Fruit fly (Drosophila melanogaster) whole organism, embryonic: ENCODE measurements around the gene mldr.

Experiments
- Abd-B ChIP-seq: fragments of 200-800 bp; sonication (Bioruptor generic); optimal IDR thresholded peaks from 2 replicates; lab custom pipeline; 2018; ENCODE audit warnings: missing biosample characterization, mild to moderate bottlenecking, missing genetic modification characterization, moderate library complexity
- Bgb ChIP-seq: fragments of 200-800 bp; sonication (Bioruptor generic); IDR thresholded peaks from 2 replicates; pipeline ENCODE4 v1.3.6; 2022; ENCODE audit warnings: missing biosample characterization, missing genetic modification characterization; ENCODE audit not compliant: partially characterized antibody
- BtbVII ChIP-seq: fragments of 200-800 bp; sonication (Bioruptor generic); optimal IDR thresholded peaks from 3 replicates; lab custom pipeline; 2017; ENCODE audit warnings: missing biosample characterization, mild to moderate bottlenecking, missing genetic modification characterization
- CG10543 ChIP-seq: fragments of 200-800 bp; sonication (Bioruptor generic); optimal IDR thresholded peaks from 3 replicates; lab custom pipeline; 2017; ENCODE audit warnings: missing biosample characterization, mild to moderate bottlenecking, missing genetic modification characterization, moderate library complexity
- CG12155 ChIP-seq: fragments of 200-800 bp; sonication (Bioruptor generic); optimal IDR thresholded peaks from 3 replicates; lab custom pipeline; 2016; ENCODE audit warnings: missing biosample characterization, missing genetic modification characterization
- CG14050 ChIP-seq: fragments of 200-800 bp; sonication (Bioruptor generic); IDR thresholded peaks from 3 replicates; pipeline ENCODE4 v1.3.6; 2022; ENCODE audit warnings: missing biosample characterization, missing genetic modification characterization
- CG15479 ChIP-seq: fragments of 200-800 bp; sonication (Bioruptor generic); optimal IDR thresholded peaks from 3 replicates; lab custom pipeline; 2019; ENCODE audit warnings: missing biosample characterization, mild to moderate bottlenecking, missing genetic modification characterization, moderate library complexity
- CG15514 ChIP-seq: fragments of 200-800 bp; sonication (Bioruptor generic); optimal IDR thresholded peaks from 3 replicates; lab custom pipeline; 2017; ENCODE audit warnings: missing biosample characterization, missing genetic modification characterization, mild to moderate bottlenecking, moderate library complexity, missing genetic modification reagents
- CG16863 ChIP-seq: fragments of 200-800 bp; sonication (Bioruptor generic); optimal IDR thresholded peaks from 3 replicates; lab custom pipeline; 2016; ENCODE audit warnings: missing biosample characterization, missing genetic modification characterization
- CG17829 ChIP-seq: fragments of 200-800 bp; optimal IDR thresholded peaks from 2 replicates; lab custom pipeline; 2019; ENCODE audit warnings: missing biosample characterization, mild to moderate bottlenecking, missing genetic modification characterization, moderate library complexity
- CG17912 ChIP-seq: fragments of 200-800 bp; sonication (Bioruptor generic); optimal IDR thresholded peaks from 2 replicates; lab custom pipeline; 2018; ENCODE audit warnings: missing biosample characterization, mild to moderate bottlenecking, missing genetic modification characterization
- CG1832 ChIP-seq: fragments of 200-800 bp; sonication (Bioruptor generic); optimal IDR thresholded peaks from 2 replicates; lab custom pipeline; 2017; ENCODE audit warnings: missing biosample characterization, mild to moderate bottlenecking, missing genetic modification characterization, inconsistent platforms
- CG2889 ChIP-seq: fragments of 200-800 bp; sonication (Bioruptor generic); IDR thresholded peaks from 3 replicates; pipeline ENCODE4 v1.3.6; 2022; ENCODE audit warnings: missing biosample characterization, missing genetic modification characterization
- CG30403 ChIP-seq: fragments of 200-800 bp; sonication (Bioruptor generic); optimal IDR thresholded peaks from 3 replicates; lab custom pipeline; 2016; ENCODE audit warnings: missing biosample characterization, missing genetic modification characterization
- CG32532 ChIP-seq: fragments of 200-800 bp; sonication (Bioruptor generic); IDR thresholded peaks from 2 replicates; pipeline ENCODE4 v1.3.6; 2022; ENCODE audit warnings: missing biosample characterization, missing genetic modification characterization
- CG4404 ChIP-seq: fragments of 200-800 bp; sonication (Bioruptor generic); IDR thresholded peaks from 2 replicates; pipeline ENCODE4 v1.3.6; 2022; ENCODE audit warnings: missing biosample characterization, missing genetic modification characterization
- CG4730 ChIP-seq: fragments of 200-800 bp; sonication (Bioruptor generic); IDR thresholded peaks from 2 replicates; pipeline ENCODE4 v1.3.6; 2022; ENCODE audit warnings: missing biosample characterization, missing genetic modification characterization
- CG6654 ChIP-seq: fragments of 200-800 bp; sonication (Bioruptor generic); optimal IDR thresholded peaks from 2 replicates; lab custom pipeline; 2017; ENCODE audit warnings: missing biosample characterization, mild to moderate bottlenecking, missing genetic modification characterization
- CG8281 ChIP-seq: fragments of 200-800 bp; sonication (Bioruptor generic); optimal IDR thresholded peaks from 2 replicates; lab custom pipeline; 2018; ENCODE audit warnings: missing biosample characterization, mild to moderate bottlenecking, missing genetic modification characterization, moderate library complexity
- CG8924 ChIP-seq: fragments of 200-800 bp; optimal IDR thresholded peaks from 3 replicates; lab custom pipeline; 2019; ENCODE audit warnings: missing biosample characterization, mild to moderate bottlenecking, missing genetic modification characterization, moderate library complexity
- CG9727 ChIP-seq: fragments of 200-800 bp; sonication (Bioruptor generic); optimal IDR thresholded peaks from 3 replicates; lab custom pipeline; 2017; ENCODE audit warnings: missing biosample characterization, mild to moderate bottlenecking, missing genetic modification characterization
- CG9932 ChIP-seq: fragments of 200-800 bp; sonication (Bioruptor generic); IDR thresholded peaks from 2 replicates; pipeline ENCODE4 v1.3.6; 2022; ENCODE audit warnings: missing biosample characterization, missing genetic modification characterization
- E2f1 ChIP-seq: fragments of 200-800 bp; sonication (Bioruptor generic); IDR thresholded peaks from 2 replicates; pipeline ENCODE4 v1.3.6; 2022; ENCODE audit warnings: missing biosample characterization, missing genetic modification characterization
- HLH54F ChIP-seq: fragments of 200-800 bp; sonication (Bioruptor generic); optimal IDR thresholded peaks from 3 replicates; lab custom pipeline; 2016; ENCODE audit warnings: missing biosample characterization, missing genetic modification characterization
- Xrp1 ChIP-seq: fragments of 200-800 bp; sonication (Bioruptor generic); IDR thresholded peaks from 2 replicates; pipeline ENCODE4 v1.3.6; 2022; ENCODE audit warnings: missing biosample characterization, missing genetic modification characterization
- ac ChIP-seq: fragments of 200-800 bp; sonication (Bioruptor generic); optimal IDR thresholded peaks from 3 replicates; lab custom pipeline; 2017; ENCODE audit warnings: missing biosample characterization, mild to moderate bottlenecking, missing genetic modification characterization
- al ChIP-seq: fragments of 200-800 bp; sonication (Bioruptor generic); IDR thresholded peaks from 2 replicates; pipeline ENCODE4 v1.3.6; 2022; ENCODE audit warnings: missing biosample characterization, missing genetic modification characterization
- aop ChIP-seq: fragments of 200-800 bp; sonication (Bioruptor generic); IDR thresholded peaks from 2 replicates; pipeline ENCODE4 v1.3.6; 2022; ENCODE audit warnings: missing biosample characterization, missing genetic modification characterization
- ase ChIP-seq: fragments of 200-800 bp; sonication (Bioruptor generic); IDR thresholded peaks from 3 replicates; pipeline ENCODE4 v1.3.6; 2022; ENCODE audit warnings: missing biosample characterization, missing genetic modification characterization
- bsh ChIP-seq, 2 experiments: fragments of 200-800 bp; sonication (Bioruptor generic); optimal IDR thresholded peaks; 2 replicates each; lab custom pipeline; 2017 to 2018; ENCODE audit warnings: mild to moderate bottlenecking in 2 of 2, missing biosample characterization in 2 of 2, missing genetic modification characterization in 2 of 2, moderate library complexity in 1 of 2
- danr ChIP-seq: fragments of 200-800 bp; sonication (Bioruptor generic); IDR thresholded peaks from 2 replicates; pipeline ENCODE4 v1.3.6; 2022; ENCODE audit warnings: missing biosample characterization, missing genetic modification characterization
- dimm ChIP-seq: fragments of 200-800 bp; sonication (Bioruptor generic); IDR thresholded peaks from 2 replicates; pipeline ENCODE4 v1.3.6; 2022; ENCODE audit warnings: missing biosample characterization, missing genetic modification characterization
- dmrt11E ChIP-seq: fragments of 200-800 bp; sonication (Bioruptor generic); optimal IDR thresholded peaks from 3 replicates; lab custom pipeline; 2018; ENCODE audit warnings: missing biosample characterization, mild to moderate bottlenecking, missing genetic modification characterization, moderate library complexity
- dmrt99B ChIP-seq: fragments of 200-800 bp; sonication (Bioruptor generic); optimal IDR thresholded peaks from 2 replicates; lab custom pipeline; 2018; ENCODE audit warnings: missing biosample characterization, mild to moderate bottlenecking, missing genetic modification characterization, moderate library complexity
- gem ChIP-seq: fragments of 200-800 bp; sonication (Bioruptor generic); optimal IDR thresholded peaks from 2 replicates; lab custom pipeline; 2019; ENCODE audit warnings: missing biosample characterization, mild to moderate bottlenecking, missing genetic modification characterization, moderate library complexity
- grn ChIP-seq: fragments of 200-800 bp; sonication (Bioruptor generic); optimal IDR thresholded peaks from 3 replicates; lab custom pipeline; 2017; ENCODE audit warnings: missing biosample characterization, missing genetic modification characterization
- mirr ChIP-seq: fragments of 200-800 bp; sonication (Bioruptor generic); optimal IDR thresholded peaks from 3 replicates; lab custom pipeline; 2018; ENCODE audit warnings: missing biosample characterization, mild to moderate bottlenecking, missing genetic modification characterization
- mld ChIP-seq: fragments of 200-800 bp; sonication (Bioruptor generic); IDR thresholded peaks from 3 replicates; pipeline ENCODE4 v1.3.6; 2022; ENCODE audit warnings: missing biosample characterization, missing genetic modification characterization; ENCODE audit not compliant: partially characterized antibody
- oc ChIP-seq: fragments of 200-800 bp; sonication (Bioruptor generic); optimal IDR thresholded peaks from 2 replicates; lab custom pipeline; 2018; ENCODE audit warnings: missing biosample characterization, mild to moderate bottlenecking, missing genetic modification characterization, moderate library complexity
- p53 ChIP-seq: fragments of 200-800 bp; sonication (Bioruptor generic); optimal IDR thresholded peaks from 2 replicates; lab custom pipeline; 2016; ENCODE audit warnings: missing biosample characterization, missing genetic modification characterization
- peb ChIP-seq: fragments of 200-800 bp; sonication (Bioruptor generic); IDR thresholded peaks from 2 replicates; pipeline ENCODE4 v1.3.6; 2022; ENCODE audit warnings: missing biosample characterization, missing genetic modification characterization
- prd ChIP-seq, 3 experiments: fragments of >200 bp in 2 of 3; fragments of 200-800 bp in 1 of 3; sonication (Bioruptor generic) in 1 of 3; optimal IDR thresholded peaks in 2 of 3; IDR thresholded peaks in 1 of 3; 2 replicates in 2 of 3; 3 replicates in 1 of 3; pipeline versions ENCODE4 v1.3.6 to Lab custom; 2017 to 2022; ENCODE audit warnings: missing biosample characterization in 1 of 3, missing genetic modification characterization in 1 of 3
- repo ChIP-seq: fragments of 200-800 bp; sonication (Bioruptor generic); optimal IDR thresholded peaks from 2 replicates; lab custom pipeline; 2016; ENCODE audit warnings: missing biosample characterization, missing genetic modification characterization
- rib ChIP-seq: fragments of 200-800 bp; sonication (Bioruptor generic); IDR thresholded peaks from 2 replicates; pipeline ENCODE4 v1.3.6; 2022; ENCODE audit warnings: missing biosample characterization, missing genetic modification characterization
- salm ChIP-seq: fragments of 200-800 bp; sonication (Bioruptor generic); optimal IDR thresholded peaks from 2 replicates; lab custom pipeline; 2018; ENCODE audit warnings: missing biosample characterization, mild to moderate bottlenecking, missing genetic modification characterization
- scrt ChIP-seq: fragments of 200-800 bp; sonication (Bioruptor generic); optimal IDR thresholded peaks from 2 replicates; lab custom pipeline; 2018; ENCODE audit warnings: missing biosample characterization, mild to moderate bottlenecking, missing genetic modification characterization, moderate library complexity
- slbo ChIP-seq: fragments of 200-800 bp; sonication (Bioruptor generic); IDR thresholded peaks from 2 replicates; pipeline ENCODE4 v1.3.6; 2022; ENCODE audit warnings: missing biosample characterization, missing genetic modification characterization
- sob ChIP-seq: fragments of 200-800 bp; sonication (Bioruptor generic); IDR thresholded peaks from 2 replicates; pipeline ENCODE4 v1.3.6; 2022; ENCODE audit warnings: missing biosample characterization, missing genetic modification characterization
- vvl ChIP-seq: fragments of 200-800 bp; sonication (Bioruptor generic); IDR thresholded peaks from 2 replicates; pipeline ENCODE4 v1.3.6; 2022; ENCODE audit warnings: missing biosample characterization, missing genetic modification characterization

The mldr gene

dm6 chrX:6263614-6264130 is 27.4 kb upstream of the mldr start (continued):
- TF ChIP-seq ac (GFP tag; lab: Kevin White, UChicago) (no peak), peb (GFP tag; lab: Robert Waterston, UW) (0 out of 2 replicates have a peak, but pooled peaks have one; percentile 15), CG8924 (tag; lab: Kevin White, UChicago) (peak; percentile 79), al (GFP tag; lab: Robert Waterston, UW) (peak; percentile 54; the same call in 1 of the 2 replicates), CG16863 (GFP tag; lab: Kevin White, UChicago) (peak; percentile 35), CG15514 (GFP tag; lab: Kevin White, UChicago) (peak; percentile 72), CG32532 (peak; percentile 71), p53 (GFP tag; lab: Kevin White, UChicago) (no peak), ase (peak; percentile 45; the same call in 1 of the 3 replicates), CG12155 (GFP tag; lab: Kevin White, UChicago) (peak; percentile 50), dmrt11E (tag; lab: Kevin White, UChicago) (peak; percentile 1), CG2889 (GFP tag; lab: Robert Waterston, UW) (no peak), salm (peak; percentile 66), danr (GFP tag; lab: Robert Waterston, UW) (peak; percentile 59; the same call in 1 of the 2 replicates), slbo (peak; percentile 77), CG4730 (peak; percentile 49; the same call in 1 of the 2 replicates), CG15479 (GFP tag; lab: Kevin White, UChicago) (no peak), dimm (GFP tag; lab: Robert Waterston, UW) (no peak), CG9727 (GFP tag; lab: Kevin White, UChicago) (peak; percentile 81), CG6654 (GFP tag; lab: Kevin White, UChicago) (peak; percentile 59), CG9932 (GFP tag; lab: Robert Waterston, UW) (peak; percentile 48; the same call in 1 of the 2 replicates), CG14050 (GFP tag; lab: Robert Waterston, UW) (peak; percentile 24; the same call in 2 of the 3 replicates), Abd-B (GFP tag; lab: Kevin White, UChicago) (peak; percentile 66), rib (GFP tag; lab: Robert Waterston, UW) (peak; percentile 48; the same call in 1 of the 2 replicates), CG10543 (GFP tag; lab: Kevin White, UChicago) (peak; percentile 86), CG17829 (tag; lab: Kevin White, UChicago) (peak; percentile 71), prd (optimal IDR thresholded peaks at IDR 0.05; lab: Kevin White, UChicago) (no peak), prd (GFP tag; IDR thresholded peaks at IDR 0.05; lab: Robert Waterston, UW) (peak; percentile 71), grn (GFP tag; lab: Kevin White, UChicago) (peak; percentile 49), Bgb (GFP tag; lab: Robert Waterston, UW) (no peak), dmrt99B (tag; lab: Kevin White, UChicago) (peak; percentile 89), CG4404 (GFP tag; lab: Robert Waterston, UW) (0 out of 2 replicates have a peak, but pooled peaks have one; percentile 12), repo (GFP tag; lab: Kevin White, UChicago) (no peak), aop (no peak), bsh (GFP tag; optimal IDR thresholded peaks at IDR 0.05; lab: Kevin White, UChicago) (peak in 1 of 2 experiments; percentile 60), E2f1 (GFP tag; lab: Robert Waterston, UW) (no peak), mirr (GFP tag; lab: Kevin White, UChicago) (peak; percentile 84), CG17912 (GFP tag; lab: Kevin White, UChicago) (no peak), oc (tag; lab: Kevin White, UChicago) (peak; percentile 27), sob (GFP tag; lab: Robert Waterston, UW) (peak; percentile 64), vvl (GFP tag; lab: Robert Waterston, UW) (no peak; the same call in 1 of the 2 replicates), Xrp1 (GFP tag; lab: Robert Waterston, UW) (peak; percentile 55; the same call in 1 of the 2 replicates), gem (tag; lab: Kevin White, UChicago) (peak; percentile 82), HLH54F (GFP tag; lab: Kevin White, UChicago) (peak; percentile 55), BtbVII (GFP tag; lab: Kevin White, UChicago) (peak; percentile 89), CG8281 (tag; lab: Kevin White, UChicago) (peak; percentile 46), CG30403 (GFP tag; lab: Kevin White, UChicago) (peak; percentile 77), CG1832 (GFP tag; lab: Kevin White, UChicago) (no peak), mld (no peak), scrt (GFP tag; lab: Kevin White, UChicago) (peak; percentile 80)
